Worm (Caenorhabditis elegans) whole organism, L4 larva: ENCODE data around the gene irld-34.

Experiments
- T20F7.1 ChIP-seq: fragments of 200-800 bp; sonication (Bioruptor generic); optimal IDR thresholded peaks from 2 replicates; lab custom pipeline; 2018; ENCODE audit warnings: mild to moderate bottlenecking, missing genetic modification characterization, missing compliant biosample characterization
- ZK337.2 ChIP-seq: fragments of 200-800 bp; sonication (Bioruptor generic); IDR thresholded peaks from 2 replicates; pipeline ENCODE4 v1.3.6; 2022; ENCODE audit warnings: missing genetic modification reagents, missing genetic modification characterization, missing compliant biosample characterization
- ZK546.5 ChIP-seq, 2 experiments: sonication (generic microtip); optimal IDR thresholded peaks; 2 replicates each; lab custom pipeline; 2017; ENCODE audit warnings: missing biosample characterization in 2 of 2, missing genetic modification characterization in 2 of 2
- aha-1 ChIP-seq: fragments of 150-350 bp; peaks from one replicate; lab custom pipeline; 2014; ENCODE audit warnings: missing biosample characterization, missing genetic modification characterization
- ama-1 ChIP-seq: fragments of 150-350 bp; optimal IDR thresholded peaks from 2 replicates; lab custom pipeline; 2014; ENCODE audit warnings: inconsistent platforms, mixed read lengths
- arid-1 ChIP-seq: fragments of 200-800 bp; sonication (Bioruptor generic); conservative IDR thresholded peaks from 2 replicates; pipeline ENCODE4 v1.3.6; 2022; ENCODE audit warnings: missing genetic modification reagents, missing genetic modification characterization, missing compliant biosample characterization
- ceh-20 ChIP-seq: fragments of 200-800 bp; sonication (Bioruptor generic); IDR thresholded peaks from 2 replicates; pipeline ENCODE4 v1.3.6; 2022; ENCODE audit warnings: missing genetic modification reagents, missing genetic modification characterization, missing compliant biosample characterization
- ctbp-1 ChIP-seq: fragments of 200-800 bp; sonication (Bioruptor generic); IDR thresholded peaks from 2 replicates; pipeline ENCODE4 v1.3.6; 2022; ENCODE audit warnings: missing genetic modification reagents, missing genetic modification characterization, missing compliant biosample characterization
- daf-12 ChIP-seq: fragments of 150-350 bp; optimal IDR thresholded peaks from 2 replicates; lab custom pipeline; 2014; ENCODE audit warnings: missing biosample characterization, missing genetic modification reagents, missing genetic modification characterization
- daf-19 ChIP-seq: fragments of 200-800 bp; sonication (Bioruptor generic); conservative IDR thresholded peaks from 2 replicates; pipeline ENCODE4 v1.3.6; 2022; ENCODE audit warnings: missing genetic modification characterization, missing compliant biosample characterization
- daf-8 ChIP-seq: fragments of 200-800 bp; sonication (Bioruptor generic); IDR thresholded peaks from 2 replicates; pipeline ENCODE4 v1.3.6; 2022; ENCODE audit warnings: missing genetic modification characterization, missing compliant biosample characterization
- dmd-9 ChIP-seq: fragments of 200-800 bp; sonication (Bioruptor generic); IDR thresholded peaks from 2 replicates; pipeline ENCODE4 v1.3.6; 2022; ENCODE audit warnings: missing genetic modification reagents, missing genetic modification characterization, missing compliant biosample characterization
- dpl-1 ChIP-seq: fragments of 150-350 bp; optimal IDR thresholded peaks from 2 replicates; lab custom pipeline; 2014; ENCODE audit warnings: missing biosample characterization, missing genetic modification reagents, missing genetic modification characterization
- dve-1 ChIP-seq: sonication (generic microtip); optimal IDR thresholded peaks from 2 replicates; lab custom pipeline; 2017; ENCODE audit warnings: antibody characterized with exemption, mild to moderate bottlenecking, missing genetic modification characterization, missing compliant biosample characterization; ENCODE audit not compliant: insufficient read depth
- egl-27 ChIP-seq: sonication (generic microtip); optimal IDR thresholded peaks from 3 replicates; lab custom pipeline; 2017; ENCODE audit warnings: missing biosample characterization, missing genetic modification reagents, missing genetic modification characterization
- egl-43 ChIP-seq: fragments of 200-800 bp; sonication (Bioruptor generic); IDR thresholded peaks from 2 replicates; pipeline ENCODE4 v1.3.6; 2022; ENCODE audit warnings: missing genetic modification reagents, missing genetic modification characterization, missing compliant biosample characterization
- fos-1 ChIP-seq: fragments of 150-350 bp; optimal IDR thresholded peaks from 2 replicates; lab custom pipeline; 2014; ENCODE audit warnings: missing biosample characterization, missing genetic modification characterization
- hlh-30 ChIP-seq: sonication (generic microtip); optimal IDR thresholded peaks from 2 replicates; lab custom pipeline; 2017; ENCODE audit warnings: antibody characterized with exemption, mild to moderate bottlenecking, missing genetic modification characterization, missing compliant biosample characterization; ENCODE audit not compliant: insufficient read depth
- hmg-1.1 ChIP-seq: fragments of 200-800 bp; sonication (Bioruptor generic); IDR thresholded peaks from 2 replicates; pipeline ENCODE4 v1.3.6; 2022; ENCODE audit warnings: missing genetic modification reagents, missing genetic modification characterization, missing compliant biosample characterization
- lim-7 ChIP-seq: fragments of 200-800 bp; sonication (Bioruptor generic); IDR thresholded peaks from 2 replicates; pipeline ENCODE4 v1.3.6; 2022; ENCODE audit warnings: missing genetic modification characterization, missing compliant biosample characterization
- lin-29 ChIP-seq: fragments of 200-800 bp; sonication (Bioruptor generic); IDR thresholded peaks from 2 replicates; pipeline ENCODE4 v1.3.6; 2022; ENCODE audit warnings: missing genetic modification reagents, missing genetic modification characterization, missing compliant biosample characterization
- lin-38 ChIP-seq: fragments of 200-800 bp; sonication (Bioruptor generic); IDR thresholded peaks from 2 replicates; pipeline ENCODE4 v1.3.6; 2022; ENCODE audit warnings: missing genetic modification reagents, missing genetic modification characterization, missing compliant biosample characterization
- mdt-29 ChIP-seq: fragments of 200-800 bp; sonication (Bioruptor generic); IDR thresholded peaks from 2 replicates; pipeline ENCODE4 v1.3.6; 2022; ENCODE audit warnings: missing genetic modification reagents, missing genetic modification characterization, missing compliant biosample characterization
- mep-1 ChIP-seq: fragments of 150-350 bp; sonication (generic microtip); optimal IDR thresholded peaks from 3 replicates; lab custom pipeline; 2014; ENCODE audit warnings: missing biosample characterization, missing genetic modification characterization
- mes-2 ChIP-seq: sonication (generic microtip); optimal IDR thresholded peaks from 2 replicates; lab custom pipeline; 2016; ENCODE audit warnings: missing genotype, mild to moderate bottlenecking, missing genetic modification characterization, missing compliant biosample characterization; ENCODE audit not compliant: poor library complexity, severe bottlenecking
- nhr-11 ChIP-seq: fragments of 150-350 bp; optimal IDR thresholded peaks from 2 replicates; lab custom pipeline; 2014; ENCODE audit warnings: missing biosample characterization, missing genetic modification characterization
- nhr-111 ChIP-seq: fragments of 200-800 bp; sonication (Bioruptor generic); optimal IDR thresholded peaks from 2 replicates; lab custom pipeline; 2018; ENCODE audit warnings: mild to moderate bottlenecking, missing genetic modification characterization, missing compliant biosample characterization
- nhr-28 ChIP-seq: fragments of 150-350 bp; optimal IDR thresholded peaks from 2 replicates; lab custom pipeline; 2014; ENCODE audit warnings: missing biosample characterization, missing genetic modification characterization
- nhr-42 ChIP-seq: fragments of 200-800 bp; sonication (Bioruptor generic); IDR thresholded peaks from 2 replicates; pipeline ENCODE4 v1.3.6; 2022; ENCODE audit warnings: missing genetic modification characterization, missing compliant biosample characterization
- nhr-48 ChIP-seq: sonication (generic microtip); optimal IDR thresholded peaks from 2 replicates; lab custom pipeline; 2016; ENCODE audit warnings: mild to moderate bottlenecking, missing genetic modification characterization, missing compliant biosample characterization
- nhr-76 ChIP-seq: fragments of 150-350 bp; optimal IDR thresholded peaks from 2 replicates; lab custom pipeline; 2014; ENCODE audit warnings: missing biosample characterization, missing genetic modification characterization
- pha-4 ChIP-seq, 2 experiments: fragments of 150-350 bp in 1 of 2; fragments of 200-800 bp in 1 of 2; sonication (Bioruptor generic) in 1 of 2; IDR thresholded peaks in 1 of 2; optimal IDR thresholded peaks in 1 of 2; 2 replicates each; pipeline versions ENCODE4 v1.3.6 to Lab custom; 2014 to 2022; ENCODE audit warnings: missing genetic modification characterization in 2 of 2, missing genetic modification reagents in 2 of 2, missing biosample characterization in 1 of 2, missing compliant biosample characterization in 1 of 2
- pqm-1 ChIP-seq: sonication (generic microtip); optimal IDR thresholded peaks from 2 replicates; lab custom pipeline; 2017; ENCODE audit warnings: missing biosample characterization, missing genetic modification characterization
- spr-1 ChIP-seq: sonication (generic microtip); optimal IDR thresholded peaks from 2 replicates; lab custom pipeline; 2016; ENCODE audit warnings: mild to moderate bottlenecking, missing genetic modification characterization, missing compliant biosample characterization
- unc-62 ChIP-seq, 3 experiments: fragments of 150-350 bp in 1 of 3; sonication (generic microtip); optimal IDR thresholded peaks in 2 of 3; peaks in 1 of 3; 1 replicate in 1 of 3; 2 replicates in 2 of 3; lab custom pipeline; 2014 to 2017; ENCODE audit warnings: missing biosample characterization in 3 of 3, missing genetic modification characterization in 3 of 3, missing genetic modification reagents in 3 of 3, missing genotype in 1 of 3
- vab-7 ChIP-seq: fragments of 200-800 bp; sonication (Bioruptor generic); IDR thresholded peaks from 2 replicates; pipeline ENCODE4 v1.3.6; 2022; ENCODE audit warnings: missing genetic modification reagents, missing genetic modification characterization, missing compliant biosample characterization
- zag-1 ChIP-seq: fragments of 150-350 bp; optimal IDR thresholded peaks from 2 replicates; lab custom pipeline; 2014; ENCODE audit warnings: missing biosample characterization, missing genetic modification characterization
- zip-2 ChIP-seq: fragments of 150-350 bp; optimal IDR thresholded peaks from 2 replicates; lab custom pipeline; 2014; ENCODE audit warnings: missing biosample characterization, missing genetic modification characterization

irld-34 gene

DNA sequence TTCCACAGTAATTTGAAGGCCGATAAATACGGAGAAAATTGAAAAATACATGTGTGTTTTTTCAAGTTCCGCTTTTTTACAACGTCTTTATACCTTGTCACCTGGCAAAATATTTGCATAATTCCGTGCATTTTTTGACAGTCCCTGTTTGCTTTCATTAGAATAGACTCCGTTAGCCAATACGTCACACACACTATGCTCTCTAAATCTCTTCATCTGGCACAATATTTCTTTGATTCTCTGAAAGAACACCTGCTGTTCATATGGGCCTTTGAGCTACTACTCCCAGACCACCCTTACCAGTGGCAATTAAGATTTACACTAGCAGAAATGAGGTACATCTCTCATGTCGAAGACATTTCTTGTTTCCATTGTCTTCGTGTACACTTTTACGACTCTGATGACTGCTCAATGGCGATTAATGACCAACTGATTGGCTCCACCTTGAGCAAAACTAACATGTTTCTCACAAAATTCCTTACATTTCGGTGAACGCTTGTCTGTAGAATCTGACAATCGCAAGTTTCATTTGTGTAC lies 36.5 kb upstream of the irld-34 start, which contains the start of gene grl-11:
Gene grl-11 (minus strand): TSS at position 51 of the 537 bp plus-strand sequence.
- no peak for TF ChIP-seq nhr-111 (GFP tag; lab: Kevin White, UChicago)
- TF ChIP-seq unc-62 (GFP tag; optimal IDR thresholded peaks at IDR 0.05 in 1 of 2; lab: Kevin White, UChicago): peak in 1 of 2 experiments; percentile 81
- TF ChIP-seq unc-62 (tag; optimal IDR thresholded peaks at IDR 0.05; lab: Kevin White, UChicago): no peak

DNA sequence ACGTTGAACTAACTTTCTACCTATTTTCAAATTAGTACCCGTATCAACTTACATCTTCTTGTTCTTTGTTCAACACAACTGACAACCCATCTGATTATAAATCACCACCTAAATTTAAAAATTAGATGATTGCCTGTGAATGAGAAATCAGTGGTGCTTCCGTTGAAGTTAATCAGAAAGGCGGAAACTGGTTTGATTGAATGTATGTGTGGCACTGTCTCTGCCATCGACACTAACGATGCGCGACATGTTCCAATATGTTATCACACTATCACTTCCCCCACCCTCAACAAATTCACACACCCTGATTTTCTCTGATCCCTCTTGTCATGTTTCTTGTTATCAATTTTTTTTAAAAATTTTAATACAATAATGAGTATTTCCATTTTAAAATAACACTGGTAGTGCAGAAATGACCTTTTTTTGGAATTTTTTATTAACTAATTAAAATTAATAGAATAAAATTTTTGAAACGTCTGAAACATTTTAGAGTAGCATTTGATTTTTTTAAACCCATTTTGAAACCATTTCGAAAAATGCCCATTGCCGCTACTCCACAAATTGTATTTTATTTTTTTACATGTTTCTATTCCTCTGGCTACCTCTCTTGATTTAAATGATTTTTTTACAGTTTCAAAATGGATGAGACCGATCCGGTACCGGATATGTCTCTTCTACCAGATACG lies 35.8 kb upstream of the irld-34 start, which contains the start of gene ced-11:
Gene ced-11 (plus strand): TSS at position 636 of the 686 bp plus-strand sequence.
- TF ChIP-seq pha-4 (GFP tag; IDR thresholded peaks at IDR 0.05; lab: Robert Waterston, UW): no peak
- no peak for TF ChIP-seq pha-4 (tag; optimal IDR thresholded peaks at IDR 0.05; lab: Kevin White, UChicago)
- peak in 1 of 2 experiments; percentile 17 for TF ChIP-seq unc-62 (GFP tag; optimal IDR thresholded peaks at IDR 0.05 in 1 of 2; lab: Kevin White, UChicago)
- TF ChIP-seq unc-62 (tag; optimal IDR thresholded peaks at IDR 0.05; lab: Kevin White, UChicago): no peak

DNA sequence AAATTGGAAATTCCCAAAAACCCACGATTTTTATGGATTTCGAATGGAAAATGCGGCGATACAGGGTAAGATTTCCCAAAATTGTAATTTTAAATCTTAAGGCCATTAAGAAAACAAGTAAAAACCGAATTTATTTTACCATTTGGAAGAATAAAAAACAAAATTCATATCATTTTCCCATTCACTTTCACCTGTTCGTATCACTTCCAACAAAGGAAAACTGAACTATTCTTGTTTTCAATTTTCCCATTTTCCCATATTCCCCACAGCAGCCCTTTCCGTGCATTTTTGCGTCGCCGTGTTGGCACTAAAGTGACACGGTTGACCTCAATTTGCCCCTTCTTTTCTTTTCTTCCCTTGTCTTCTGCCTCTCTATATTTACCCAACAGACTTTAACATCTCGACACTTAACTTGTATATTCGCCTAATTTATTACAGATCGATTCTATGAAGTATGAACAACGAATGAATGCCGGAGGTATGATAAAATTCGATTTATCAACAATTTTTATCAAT lies 29.0 kb upstream of the irld-34 start, which contains the start of gene sec-16A.1:
Gene sec-16A.1 (plus strand): TSS at position 51 of the 516 bp plus-strand sequence.
- TF ChIP-seq ceh-20 (no peak), egl-27 (tag; lab: Kevin White, UChicago) (no peak), pha-4 (GFP tag; IDR thresholded peaks at IDR 0.05; lab: Robert Waterston, UW) (no peak), pha-4 (tag; optimal IDR thresholded peaks at IDR 0.05; lab: Kevin White, UChicago) (peak; percentile 60), zag-1 (tag; lab: Kevin White, UChicago) (no peak), unc-62 (GFP tag; optimal IDR thresholded peaks at IDR 0.05 in 1 of 2; lab: Kevin White, UChicago) (peak in 1 of 2 experiments; percentile 93), unc-62 (tag; optimal IDR thresholded peaks at IDR 0.05; lab: Kevin White, UChicago) (no peak), aha-1 (tag; lab: Kevin White, UChicago) (peak; percentile 44), daf-8 (GFP tag; lab: Robert Waterston, UW) (no peak), arid-1 (GFP tag; lab: Robert Waterston, UW) (no peak), nhr-28 (tag; lab: Kevin White, UChicago) (peak; percentile 4), dpl-1 (peak; percentile 41), ama-1 (lab: Kevin White, UChicago) (no peak), pqm-1 (tag; lab: Kevin White, UChicago) (no peak), lin-29 (GFP tag; lab: Robert Waterston, UW) (no peak), spr-1 (tag; lab: Kevin White, UChicago) (no peak), nhr-48 (tag; lab: Kevin White, UChicago) (no peak), hmg-1.1 (GFP tag; lab: Robert Waterston, UW) (0 out of 2 replicates have a peak, but pooled peaks have one; percentile 24), nhr-42 (GFP tag; lab: Robert Waterston, UW) (no peak), mes-2 (tag; lab: Kevin White, UChicago) (peak; percentile 75)

DNA sequence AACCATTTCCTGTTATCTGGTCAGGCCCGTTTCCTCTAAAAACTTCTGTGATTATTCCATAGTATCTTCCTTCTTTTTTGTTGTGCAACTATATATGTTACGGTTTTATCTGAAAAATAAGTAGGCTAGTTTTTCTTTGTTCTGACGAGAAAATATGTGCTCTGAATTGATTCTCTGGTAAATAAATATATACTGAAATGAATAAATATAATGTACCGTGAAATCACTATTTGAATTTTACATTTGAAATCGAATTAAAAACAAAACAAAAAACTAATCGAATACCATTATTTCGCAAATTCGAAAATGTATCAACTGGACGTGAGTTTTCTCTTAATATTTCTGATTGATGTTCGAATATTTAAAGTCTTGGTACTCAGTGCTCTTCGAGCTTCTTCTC lies 24.3 kb upstream of the irld-34 start, which contains the start of gene ZK512.10:
Gene ZK512.10 (plus strand): TSS at position 301 of the 400 bp plus-strand sequence.
- TF ChIP-seq lim-7 (GFP tag; lab: Robert Waterston, UW) (no peak), daf-12 (no peak), mdt-29 (GFP tag; lab: Robert Waterston, UW) (no peak), zip-2 (tag; lab: Kevin White, UChicago) (no peak), dmd-9 (GFP tag; lab: Robert Waterston, UW) (no peak), nhr-76 (tag; lab: Kevin White, UChicago) (no peak), hlh-30 (tag; lab: Kevin White, UChicago) (no peak), vab-7 (GFP tag; lab: Robert Waterston, UW) (no peak), nhr-11 (tag; lab: Kevin White, UChicago) (no peak)

DNA sequence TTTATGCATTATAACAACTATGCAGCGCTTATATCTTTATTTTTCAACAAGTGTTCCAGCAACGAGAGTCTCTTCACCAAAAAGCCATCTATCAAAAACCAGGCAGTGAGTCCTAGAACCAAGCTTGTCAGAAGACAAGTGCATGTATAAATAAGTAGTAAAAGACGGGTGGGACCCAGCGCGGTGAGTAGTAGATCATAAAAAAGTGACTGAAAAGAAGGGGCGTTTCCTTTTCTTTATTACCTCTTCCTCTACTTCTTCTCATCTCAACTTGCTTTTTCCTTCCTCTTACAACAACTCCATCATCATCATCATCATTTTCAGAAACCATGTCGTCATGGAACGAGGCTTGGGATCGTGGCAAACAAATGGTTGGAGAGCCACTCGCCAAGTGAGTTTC lies 18.3 kb upstream of the irld-34 start, which contains the start of gene eat-4:
Gene eat-4 (plus strand): TSS at position 301 of the 400 bp plus-strand sequence.
- TF ChIP-seq arid-1 (GFP tag; lab: Robert Waterston, UW) (no peak), egl-43 (GFP tag; lab: Robert Waterston, UW) (no peak), mep-1 (no peak), lin-38 (no peak), fos-1 (no peak), ama-1 (lab: Kevin White, UChicago) (no peak), daf-8 (GFP tag; lab: Robert Waterston, UW) (no peak), ZK546.5 (tag; optimal IDR thresholded peaks at IDR 0.05; lab: Kevin White, UChicago) (no peak), T20F7.1 (no peak), nhr-11 (tag; lab: Kevin White, UChicago) (no peak), daf-19 (no peak), pha-4 (GFP tag; IDR thresholded peaks at IDR 0.05; lab: Robert Waterston, UW) (no peak), pha-4 (tag; optimal IDR thresholded peaks at IDR 0.05; lab: Kevin White, UChicago) (no peak), ZK337.2 (no peak), dve-1 (no peak), ctbp-1 (GFP tag; lab: Robert Waterston, UW) (no peak), lin-29 (GFP tag; lab: Robert Waterston, UW) (no peak)
